Worm (Caenorhabditis elegans): ENCODE data around the gene str-92.

ce11 chrV:17676553-17676952 lies at the start of gene str-92:
- TF ChIP-seq ets-7 (tag; optimal IDR thresholded peaks at IDR 0.05): no peak
- no peak for TF ChIP-seq tbx-11 (GFP tag; IDR thresholded peaks at IDR 0.05)
- no peak for TF ChIP-seq F13C5.2 (tag; optimal IDR thresholded peaks at IDR 0.05)
